Worm (Caenorhabditis elegans): ENCODE results near the gene cyp-13A10.

cyp-13A10 gene

DNA sequence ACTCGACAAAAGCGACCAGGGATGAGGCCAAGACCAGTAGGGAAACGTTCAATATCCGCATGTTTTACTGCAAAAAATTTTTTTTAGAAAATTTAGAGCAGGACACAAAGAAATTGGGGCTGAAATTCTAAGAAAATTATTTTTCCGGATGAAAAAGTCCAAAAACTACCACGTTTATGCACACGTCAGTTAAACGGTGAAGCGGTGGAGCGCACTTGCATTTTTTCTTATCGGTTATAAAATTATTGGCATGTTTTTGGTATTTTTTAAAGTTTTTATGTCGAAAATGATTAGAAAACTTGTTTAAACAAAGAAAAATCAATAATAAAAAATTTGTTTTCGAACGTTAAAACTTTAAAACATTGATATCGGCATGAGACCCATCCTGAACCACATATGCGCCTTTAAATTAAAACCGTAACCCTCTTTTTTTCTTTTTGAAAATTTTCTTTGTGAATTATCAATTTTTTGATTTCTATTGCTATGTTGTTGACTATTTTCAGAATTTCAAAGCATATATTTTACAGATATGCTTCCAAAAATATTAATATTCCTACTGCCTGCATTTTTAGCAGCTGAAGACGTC is 38.5 kb downstream of the cyp-13A10 start, which contains the start of the genes dnj-20 and ZK1307.8 (continued):
- TF ChIP-seq attf-3 (GFP tag; conservative IDR thresholded peaks at IDR 0.05) (no peak), hmg-1.2 (GFP tag; IDR thresholded peaks at IDR 0.05) (0 out of 2 replicates have a peak, but pooled peaks have one; percentile 5), somi-1 (GFP tag; optimal IDR thresholded peaks at IDR 0.05) (no peak), dpff-1 (tag; optimal IDR thresholded peaks at IDR 0.05) (no peak), ama-1 (optimal IDR thresholded peaks at IDR 0.05) (no peak), ama-1 (GFP tag; optimal IDR thresholded peaks at IDR 0.05) (no peak), ztf-3 (GFP tag; optimal IDR thresholded peaks at IDR 0.05) (no peak), lin-54 (GFP tag; optimal IDR thresholded peaks at IDR 0.05) (no peak), rcor-1 (GFP tag; IDR thresholded peaks at IDR 0.05) (no peak), ZK185.1 (tag; optimal IDR thresholded peaks at IDR 0.05; ENCODE audit: poor library complexity, severe bottlenecking) (no peak), lin-35 (GFP tag; optimal IDR thresholded peaks at IDR 0.05) (no peak), unc-62 (GFP tag; optimal IDR thresholded peaks at IDR 0.05) (no peak), F55B11.4 (tag; optimal IDR thresholded peaks at IDR 0.05; ENCODE audit: borderline replicate concordance, insufficient read depth) (no peak), lsl-1 (GFP tag; optimal IDR thresholded peaks at IDR 0.05) (peak; percentile 82)

DNA sequence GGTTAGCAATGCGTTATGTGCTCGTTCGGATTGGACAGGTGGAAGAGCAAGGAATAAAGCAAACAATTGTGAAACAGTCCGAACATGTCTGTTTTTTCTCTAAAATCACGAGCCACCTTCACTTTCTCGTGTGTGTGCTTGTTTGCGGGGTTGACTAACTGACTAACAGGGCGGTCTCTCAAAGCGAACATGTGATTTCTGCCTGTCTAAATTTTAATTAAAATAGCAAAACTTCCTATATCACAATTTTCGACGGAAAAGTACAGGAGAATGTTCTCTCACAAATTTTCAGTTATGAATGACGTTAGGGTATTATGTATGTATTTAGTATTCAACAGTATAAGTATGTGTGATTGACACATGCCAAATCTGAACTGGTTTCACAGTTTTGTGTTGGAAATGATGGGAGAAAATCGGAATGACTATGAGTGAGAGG is 40.8 kb downstream of the cyp-13A10 start:
- TF ChIP-seq Y53F4B.3 (GFP tag; IDR thresholded peaks at IDR 0.05) (no peak), nhr-179 (tag; optimal IDR thresholded peaks at IDR 0.05) (no peak), nhr-90 (tag; optimal IDR thresholded peaks at IDR 0.05) (peak; percentile 16), rec-8 (tag; optimal IDR thresholded peaks at IDR 0.05) (no peak), nfya-2 (GFP tag; IDR thresholded peaks at IDR 0.05) (no peak), Y56A3A.18 (GFP tag; IDR thresholded peaks at IDR 0.05) (0 out of 2 replicates have a peak, but pooled peaks have one; percentile 17), ekl-4 (GFP tag; IDR thresholded peaks at IDR 0.05) (no peak), F57A8.1 (GFP tag; optimal IDR thresholded peaks at IDR 0.05) (no peak), lir-1 (GFP tag; conservative IDR thresholded peaks at IDR 0.05) (no peak; the same call in 1 of the 2 replicates), snpc-1.3 (tag; optimal IDR thresholded peaks at IDR 0.05; ENCODE audit: insufficient read depth) (no peak), F37B4.10 (GFP tag; IDR thresholded peaks at IDR 0.05) (no peak), atf-7 (tag; optimal IDR thresholded peaks at IDR 0.05) (peak; percentile 48), lin-40 (tag; optimal IDR thresholded peaks at IDR 0.05) (no peak), F57C9.4 (tag; optimal IDR thresholded peaks at IDR 0.05) (no peak), ama-1 (optimal IDR thresholded peaks at IDR 0.05) (no peak), ama-1 (GFP tag; optimal IDR thresholded peaks at IDR 0.05) (no peak), ztf-18 (tag; optimal IDR thresholded peaks at IDR 0.05) (peak; percentile 1), pbrm-1 (GFP tag; IDR thresholded peaks at IDR 0.05) (0 out of 2 replicates have a peak, but pooled peaks have one; percentile 25), B0336.3 (GFP tag; IDR thresholded peaks at IDR 0.05) (0 out of 2 replicates have a peak, but pooled peaks have one; percentile 25), attf-6 (GFP tag; IDR thresholded peaks at IDR 0.05) (no peak), akir-1 (GFP tag; optimal IDR thresholded peaks at IDR 0.05) (peak; percentile 6), zfh-2 (GFP tag; conservative IDR thresholded peaks at IDR 0.05) (no peak), dox-1 (GFP tag; IDR thresholded peaks at IDR 0.05) (peak; percentile 45; the same call in 1 of the 2 replicates), unc-62 (GFP tag; optimal IDR thresholded peaks at IDR 0.05) (peak; percentile 96), tlf-1 (GFP tag; optimal IDR thresholded peaks at IDR 0.05) (peak; percentile 39), efl-1 (GFP tag; optimal IDR thresholded peaks at IDR 0.05) (no peak), tbx-9 (tag; optimal IDR thresholded peaks at IDR 0.05; ENCODE audit: borderline replicate concordance) (no peak), madf-6 (GFP tag; IDR thresholded peaks at IDR 0.05) (no peak), F33H1.4 (GFP tag; IDR thresholded peaks at IDR 0.05) (no peak), attf-5 (GFP tag; optimal IDR thresholded peaks at IDR 0.05) (no peak), ztf-22 (GFP tag; optimal IDR thresholded peaks at IDR 0.05) (peak; percentile 31), snpc-4 (GFP tag; optimal IDR thresholded peaks at IDR 0.05) (no peak), snpc-4 (tag; optimal IDR thresholded peaks at IDR 0.05) (no peak), let-526 (GFP tag; IDR thresholded peaks at IDR 0.05) (0 out of 2 replicates have a peak, but pooled peaks have one; percentile 57), let-607 (tag; optimal IDR thresholded peaks at IDR 0.05) (peak; percentile 95 to 97)

Data from whole organism, young adult.